Fruit fly (Drosophila melanogaster) Kc167 (cell line): ENCODE measurements around the gene Rtnl1.

Experiments used
- Myc ChIP-seq: fragments of >200 bp; optimal IDR thresholded peaks from 2 replicates; lab custom pipeline; 2017; ENCODE audit warnings: missing external identifiers
- Sin3A ChIP-seq: fragments of >200 bp; optimal IDR thresholded peaks from 2 replicates; lab custom pipeline; 2018; ENCODE audit warnings: missing external identifiers
- h ChIP-seq: fragments of >200 bp; optimal IDR thresholded peaks from 3 replicates; lab custom pipeline; 2018; ENCODE audit warnings: missing external identifiers
- insv ChIP-seq: fragments of >200 bp; optimal IDR thresholded peaks from 3 replicates; lab custom pipeline; 2018; ENCODE audit warnings: missing external identifiers
- psq ChIP-seq: fragments of >200 bp; optimal IDR thresholded peaks from 2 replicates; lab custom pipeline; 2017; ENCODE audit warnings: missing external identifiers
- ttk ChIP-seq: sonication (Bioruptor generic); optimal IDR thresholded peaks from 2 replicates; lab custom pipeline; 2017; ENCODE audit warnings: missing external identifiers

The Rtnl1 gene

DNA sequence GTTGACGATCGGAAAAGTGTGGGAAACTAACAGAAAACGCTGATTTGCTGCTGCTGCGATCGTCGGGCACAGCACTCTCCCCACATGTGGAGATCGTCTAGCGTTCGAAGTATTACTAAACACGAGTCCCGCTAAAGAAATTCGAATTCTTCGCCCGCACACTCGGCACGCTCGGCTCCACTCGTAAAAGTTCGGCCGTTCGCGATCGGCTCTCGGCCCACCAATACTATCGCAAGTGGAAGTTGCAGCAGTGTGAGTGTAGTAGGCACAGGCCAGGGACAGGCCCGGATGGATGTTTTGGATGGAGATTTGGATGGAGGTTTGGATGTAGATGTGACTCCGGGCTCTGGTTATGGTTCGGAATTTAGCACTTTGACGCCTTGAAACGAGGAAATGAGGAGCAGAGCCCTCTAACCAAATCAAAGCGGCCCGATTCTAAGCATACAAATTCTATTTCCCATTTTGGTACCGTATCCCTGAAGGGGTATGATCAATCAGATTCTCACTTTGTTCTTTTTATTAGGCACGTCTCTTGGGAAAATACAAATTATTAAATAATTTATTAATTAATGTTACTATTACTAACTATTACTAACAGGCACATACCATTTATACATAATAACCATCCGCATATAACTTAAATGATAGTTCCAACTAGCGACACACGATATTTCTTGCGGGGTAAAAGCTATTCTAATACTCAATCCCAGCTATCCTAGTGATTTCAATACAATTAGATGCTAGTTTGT, 18.0 kb upstream of the Rtnl1 start:
- TF ChIP-seq ttk (lab: Kevin White, UChicago) (no peak), insv (lab: Kevin White, UChicago) (no peak), Sin3A (lab: Kevin White, UChicago) (no peak), Myc (lab: Kevin White, UChicago) (no peak), psq (lab: Kevin White, UChicago) (no peak), h (no peak)

- TF ChIP-seq psq (lab: Kevin White, UChicago) (no peak), Sin3A (lab: Kevin White, UChicago) (no peak), ttk (lab: Kevin White, UChicago) (no peak), Myc (lab: Kevin White, UChicago) (no peak)
Measured at dm6 chr2L:5025557-5025956, 16.0 kb upstream of the Rtnl1 start.

- no peak for TF ChIP-seq h
- TF ChIP-seq ttk (lab: Kevin White, UChicago), result no peak
- no peak for TF ChIP-seq Sin3A (lab: Kevin White, UChicago)
- no peak for TF ChIP-seq insv (lab: Kevin White, UChicago)
- TF ChIP-seq Myc (lab: Kevin White, UChicago), result no peak
- no peak for TF ChIP-seq psq (lab: Kevin White, UChicago)
Measured at dm6 chr2L:5022602-5023001, 13.1 kb upstream of the Rtnl1 start.

DNA sequence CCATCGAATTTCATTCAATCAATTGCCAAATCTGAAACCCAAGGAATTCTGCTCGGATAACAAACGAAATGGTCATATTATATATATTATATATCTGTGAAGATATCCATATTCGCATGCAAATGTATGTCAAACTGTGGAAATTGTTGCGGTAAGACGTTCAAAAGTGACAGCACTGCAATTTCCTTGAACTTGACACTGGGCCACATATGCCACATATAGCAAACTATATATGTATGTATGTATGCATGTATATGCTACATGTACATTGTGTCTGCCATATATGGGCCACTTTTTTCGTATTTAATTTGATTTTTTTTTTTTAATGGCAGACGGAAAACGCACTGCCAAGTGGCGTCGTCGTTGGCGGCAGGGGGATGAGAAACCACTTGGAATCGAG, 11.0 kb upstream of the Rtnl1 start:
- TF ChIP-seq Sin3A (lab: Kevin White, UChicago) (no peak), psq (lab: Kevin White, UChicago) (no peak), h (no peak), insv (lab: Kevin White, UChicago) (no peak), ttk (lab: Kevin White, UChicago) (no peak), Myc (lab: Kevin White, UChicago) (no peak)

dm6 chr2L:5010784-5011260, 1.3 kb upstream of the Rtnl1 start, which contains the start of the genes CG31917, Tfb5 and SelT:
Gene CG31917, minus strand, starts transcription at chr2L:5010834.
Gene Tfb5, minus strand, starts transcription at chr2L:5010834.
Gene SelT, plus strand, starts transcription at chr2L:5010922.
- no peak for TF ChIP-seq Myc (lab: Kevin White, UChicago)
- no peak for TF ChIP-seq ttk (lab: Kevin White, UChicago)

- TF ChIP-seq Myc (lab: Kevin White, UChicago), result no peak
- no peak for TF ChIP-seq psq (lab: Kevin White, UChicago)
- no peak for TF ChIP-seq Sin3A (lab: Kevin White, UChicago)
- TF ChIP-seq h, result no peak
- no peak for TF ChIP-seq insv (lab: Kevin White, UChicago)
- no peak for TF ChIP-seq ttk (lab: Kevin White, UChicago)
Measured at dm6 chr2L:5007256-5007655, 2.3 kb downstream of the Rtnl1 start.

DNA sequence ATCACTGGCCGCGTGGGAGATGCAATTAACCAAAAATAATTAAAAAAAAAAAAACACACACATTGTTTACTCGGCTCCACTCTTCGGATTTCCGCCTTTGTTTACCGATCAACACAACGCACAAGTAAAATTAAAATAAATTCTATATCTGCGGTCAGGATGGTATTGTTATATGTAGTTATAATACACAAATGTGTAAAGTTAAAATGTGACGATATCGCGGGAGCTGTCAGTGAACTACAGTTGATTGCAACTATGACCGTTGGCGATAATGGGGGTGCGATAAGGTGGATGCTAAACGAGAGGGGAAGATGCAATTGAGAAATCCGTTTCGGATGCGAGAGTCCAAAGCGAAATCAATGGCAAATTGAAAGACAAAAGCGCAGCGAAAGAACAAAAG, 3.2 kb downstream of the Rtnl1 start:
- TF ChIP-seq ttk (lab: Kevin White, UChicago) (no peak), psq (lab: Kevin White, UChicago) (no peak), insv (lab: Kevin White, UChicago) (no peak), Myc (lab: Kevin White, UChicago) (no peak), h (no peak), Sin3A (lab: Kevin White, UChicago) (no peak)

dm6 chr2L:5005464-5005764, 4.1 kb downstream of the Rtnl1 start:
- TF ChIP-seq psq (lab: Kevin White, UChicago) (no peak), Myc (lab: Kevin White, UChicago) (no peak)

- TF ChIP-seq insv (lab: Kevin White, UChicago) (no peak), h (no peak), ttk (lab: Kevin White, UChicago) (no peak), Myc (lab: Kevin White, UChicago) (no peak), psq (lab: Kevin White, UChicago) (no peak), Sin3A (lab: Kevin White, UChicago) (no peak)
Measured at dm6 chr2L:5004677-5005463, 4.7 kb downstream of the Rtnl1 start.

DNA sequence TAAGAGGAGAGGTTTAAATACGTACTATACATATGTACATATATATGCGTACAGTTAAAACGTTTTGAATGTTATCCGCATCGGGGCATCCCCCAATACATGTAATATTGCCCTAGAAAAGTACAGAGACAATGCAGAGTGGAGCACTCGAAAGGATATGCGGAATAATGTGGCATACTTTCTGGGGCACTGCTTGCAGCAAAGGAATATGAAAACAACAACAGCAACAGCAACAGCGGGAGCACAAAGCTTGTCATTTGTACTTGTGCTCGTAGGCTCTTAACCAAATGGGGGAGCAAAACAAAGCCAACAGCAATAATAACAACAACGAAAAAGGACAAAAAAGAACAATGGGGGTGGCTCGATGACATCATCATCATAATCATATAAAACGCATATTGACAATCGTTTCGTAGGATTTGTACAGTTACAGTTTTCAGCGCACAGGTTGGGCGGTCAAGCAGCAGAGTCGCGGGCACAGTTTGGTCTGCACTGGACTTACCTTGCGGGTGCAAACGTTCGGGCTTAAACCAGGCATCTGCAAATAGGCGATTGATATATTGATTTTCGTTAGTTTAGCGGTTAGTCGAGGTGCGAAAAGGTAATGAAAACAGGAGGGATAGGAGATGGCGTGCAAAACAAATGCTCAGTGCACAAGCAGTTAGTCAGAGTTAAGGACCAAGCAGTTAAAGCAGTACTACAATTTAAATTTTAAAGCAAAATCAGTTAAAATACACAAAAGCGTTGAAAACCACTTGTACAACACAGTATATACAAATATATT, 5.7 kb downstream of the Rtnl1 start:
- no peak for TF ChIP-seq Sin3A (lab: Kevin White, UChicago)
- TF ChIP-seq psq (lab: Kevin White, UChicago), result no peak
- TF ChIP-seq ttk (lab: Kevin White, UChicago), result no peak
- TF ChIP-seq Myc (lab: Kevin White, UChicago), result no peak

DNA sequence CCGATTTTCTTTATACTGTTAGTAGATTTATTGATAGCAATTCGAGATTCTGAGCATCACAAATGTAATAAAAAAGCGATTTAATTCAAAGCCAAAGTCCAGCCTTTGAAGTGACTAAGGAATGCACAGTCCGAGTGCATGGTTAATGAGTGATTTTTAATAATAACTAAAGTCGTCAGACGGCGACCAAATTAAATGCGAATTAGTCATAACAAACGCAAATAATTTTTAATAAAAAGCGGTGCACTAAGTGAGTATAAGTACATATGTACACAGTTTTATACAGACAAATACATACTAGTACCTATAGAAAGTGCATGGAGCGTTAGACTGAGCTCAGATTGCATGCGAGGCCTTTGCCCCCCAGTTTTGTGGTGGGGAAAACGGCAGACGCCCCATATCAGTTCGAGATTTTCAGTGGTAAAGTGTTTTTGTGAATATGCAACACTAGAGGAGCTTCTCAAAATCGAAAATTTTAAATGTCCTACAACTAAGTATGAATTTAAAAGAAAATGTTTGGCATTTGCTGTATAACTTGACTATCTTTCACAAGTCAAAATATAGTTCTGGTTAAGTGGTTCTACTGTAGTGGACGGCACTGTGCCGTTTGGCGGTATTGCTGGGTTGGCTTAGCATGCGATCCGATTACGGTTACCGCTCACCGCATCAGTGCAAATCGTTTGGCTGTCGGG, 6.7 kb downstream of the Rtnl1 start:
- no peak for TF ChIP-seq psq (lab: Kevin White, UChicago)
